Fruit fly (Drosophila melanogaster): Measurements from ENCODE around the gene CG15484.
A peak's percentile ranks its signal among the peaks of the same experiment; 100 is the strongest.

CG15484 gene

DNA sequence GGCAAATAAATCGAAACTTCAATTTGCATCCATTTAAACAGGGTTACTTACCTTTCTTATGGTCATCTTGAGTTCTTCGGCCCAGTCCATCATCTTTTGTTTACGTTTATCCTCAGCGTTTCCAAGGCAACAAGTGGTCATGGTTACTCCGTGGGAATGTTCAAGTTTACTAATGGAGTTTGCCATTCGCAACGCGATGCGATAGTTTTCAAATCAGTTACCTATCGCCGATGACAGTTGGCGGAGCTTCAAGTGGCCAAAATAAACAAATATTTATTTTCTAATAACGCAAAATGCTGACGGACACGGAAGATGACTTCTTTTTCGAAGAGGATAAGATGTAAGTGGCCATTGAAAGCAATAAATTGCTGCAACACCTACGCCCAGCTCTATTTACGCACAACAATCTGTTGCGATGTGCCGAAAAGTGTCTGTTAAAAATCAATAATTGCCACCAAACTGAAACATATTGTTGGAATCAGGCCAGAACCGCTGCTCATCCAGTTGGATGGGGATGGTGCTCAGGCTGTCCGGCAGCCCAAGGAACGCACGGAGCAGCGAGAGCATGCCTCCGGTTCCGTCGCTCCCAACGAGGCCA, 12.6 kb downstream of the CG15484 start, which contains the start of the genes IFT43 and PICK1:
Gene IFT43 (minus strand): TSS at position 166 of the 598 bp plus-strand sequence.
Gene PICK1 (plus strand): TSS at position 211 of the 598 bp plus-strand sequence.
- TF ChIP-seq NC2β (GFP tag; optimal IDR thresholded peaks at IDR 0.05) (no peak), CG10959 (GFP tag; IDR thresholded peaks at IDR 0.05) (no peak), org-1 (GFP tag; optimal IDR thresholded peaks at IDR 0.05) (no peak), kni (GFP tag; optimal IDR thresholded peaks at IDR 0.05) (no peak), dysf (GFP tag; IDR thresholded peaks at IDR 0.05) (no peak), cato (GFP tag; optimal IDR thresholded peaks at IDR 0.05; ENCODE audit: borderline replicate concordance) (no peak), ssp (GFP tag; IDR thresholded peaks at IDR 0.05) (no peak), CG12236 (GFP tag; optimal IDR thresholded peaks at IDR 0.05) (no peak), CG11560 (tag; IDR thresholded peaks at IDR 0.05) (no peak), dmrt99B (tag; optimal IDR thresholded peaks at IDR 0.05) (no peak), Side (GFP tag; optimal IDR thresholded peaks at IDR 0.05) (no peak), zf30C (GFP tag; optimal IDR thresholded peaks at IDR 0.05) (no peak), CG1832 (GFP tag; optimal IDR thresholded peaks at IDR 0.05) (no peak), slou (GFP tag; optimal IDR thresholded peaks at IDR 0.05) (no peak), NK7.1 (GFP tag; optimal IDR thresholded peaks at IDR 0.05) (no peak), CG2712 (tag; optimal IDR thresholded peaks at IDR 0.05) (no peak), CG6683 (GFP tag; optimal IDR thresholded peaks at IDR 0.05) (no peak), Chrac-16 (GFP tag; optimal IDR thresholded peaks at IDR 0.05) (no peak), Hey (tag; optimal IDR thresholded peaks at IDR 0.05) (no peak), CG12769 (tag; optimal IDR thresholded peaks at IDR 0.05) (no peak), BtbVII (GFP tag; optimal IDR thresholded peaks at IDR 0.05) (no peak), shn (GFP tag; optimal IDR thresholded peaks at IDR 0.05) (no peak), CG14441 (GFP tag; IDR thresholded peaks at IDR 0.05) (no peak), CG13775 (GFP tag; optimal IDR thresholded peaks at IDR 0.05) (no peak), pzg (GFP tag; optimal IDR thresholded peaks at IDR 0.05) (peak; percentile 70), CG5953 (GFP tag; IDR thresholded peaks at IDR 0.05) (no peak), ttk (GFP tag; IDR thresholded peaks at IDR 0.05) (no peak), CG12942 (GFP tag; optimal IDR thresholded peaks at IDR 0.05) (no peak), D19A (tag; optimal IDR thresholded peaks at IDR 0.05) (no peak), tio (GFP tag; optimal IDR thresholded peaks at IDR 0.05) (no peak), CG4282 (GFP tag; optimal IDR thresholded peaks at IDR 0.05) (no peak), jumu (GFP tag; optimal IDR thresholded peaks at IDR 0.05) (no peak), luna (GFP tag; optimal IDR thresholded peaks at IDR 0.05) (no peak), zfh1 (GFP tag; IDR thresholded peaks at IDR 0.05) (0 out of 3 replicates have a peak, but pooled peaks have one; percentile 11), run (tag; optimal IDR thresholded peaks at IDR 0.05) (no peak), ab (GFP tag; optimal IDR thresholded peaks at IDR 0.05) (no peak), grau (tag; optimal IDR thresholded peaks at IDR 0.05) (no peak), CG4404 (GFP tag; IDR thresholded peaks at IDR 0.05) (no peak), CG8290 (GFP tag; optimal IDR thresholded peaks at IDR 0.05) (no peak), CG8290 (tag; optimal IDR thresholded peaks at IDR 0.05) (no peak), CG17385 (GFP tag; optimal IDR thresholded peaks at IDR 0.05) (no peak), p53 (GFP tag; optimal IDR thresholded peaks at IDR 0.05) (no peak), CG3847 (GFP tag; IDR thresholded peaks at IDR 0.05) (0 out of 2 replicates have a peak, but pooled peaks have one; percentile 20), CG16813 (GFP tag; IDR thresholded peaks at IDR 0.05; ENCODE audit: partially characterized antibody) (peak; percentile 72), CG6654 (GFP tag; optimal IDR thresholded peaks at IDR 0.05) (no peak), fd3F (GFP tag; optimal IDR thresholded peaks at IDR 0.05) (no peak), Poxn (GFP tag; IDR thresholded peaks at IDR 0.05) (no peak), kay (GFP tag; optimal IDR thresholded peaks at IDR 0.05) (no peak), Taf1 (GFP tag; IDR thresholded peaks at IDR 0.05) (no peak), Med (GFP tag) (peak; percentile 61), CG12391 (tag; optimal IDR thresholded peaks at IDR 0.05) (no peak), CG9797 (GFP tag; optimal IDR thresholded peaks at IDR 0.05) (peak; percentile 40)

Measured in whole organism, embryonic.